Worm (Caenorhabditis elegans) whole organism, late embryonic: ENCODE data around the gene F28A12.3.

Experiments
- ceh-9 ChIP-seq: sonication (generic microtip); optimal IDR thresholded peaks from 2 replicates; lab custom pipeline; 2016; ENCODE audit warnings: mild to moderate bottlenecking, missing genetic modification characterization, inconsistent platforms, missing compliant biosample characterization
- che-1 ChIP-seq: sonication (generic microtip); optimal IDR thresholded peaks from 2 replicates; lab custom pipeline; 2016; ENCODE audit warnings: mild to moderate bottlenecking, missing genetic modification characterization, missing compliant biosample characterization
- dve-1 ChIP-seq: sonication (generic microtip); optimal IDR thresholded peaks from 2 replicates; lab custom pipeline; 2017; ENCODE audit warnings: antibody characterized with exemption, mild to moderate bottlenecking, missing genetic modification characterization, missing compliant biosample characterization
- fkh-6 ChIP-seq: sonication (generic microtip); optimal IDR thresholded peaks from 2 replicates; lab custom pipeline; 2016; ENCODE audit warnings: missing genetic modification characterization, missing compliant biosample characterization
- gmeb-2 ChIP-seq: sonication (generic microtip); optimal IDR thresholded peaks from 2 replicates; lab custom pipeline; 2016; ENCODE audit warnings: missing genetic modification characterization, inconsistent platforms, missing compliant biosample characterization
- hlh-30 ChIP-seq: sonication (generic microtip); optimal IDR thresholded peaks from 2 replicates; lab custom pipeline; 2017; ENCODE audit warnings: antibody characterized with exemption, missing genetic modification characterization, missing compliant biosample characterization; ENCODE audit not compliant: insufficient read depth
- nfya-1 ChIP-seq: sonication (generic microtip); optimal IDR thresholded peaks from 2 replicates; lab custom pipeline; 2017; ENCODE audit warnings: missing genetic modification characterization, mild to moderate bottlenecking, missing compliant biosample characterization, antibody characterized with exemption, moderate library complexity
- nhr-11 ChIP-seq: fragments of 150-350 bp; optimal IDR thresholded peaks from 2 replicates; lab custom pipeline; 2014; ENCODE audit warnings: missing biosample characterization, missing genetic modification characterization
- pha-2 ChIP-seq: sonication (generic microtip); optimal IDR thresholded peaks from 2 replicates; lab custom pipeline; 2017; ENCODE audit warnings: mild to moderate bottlenecking, missing genetic modification characterization, missing compliant biosample characterization
- pros-1 ChIP-seq: fragments of 150-350 bp; optimal IDR thresholded peaks from 2 replicates; lab custom pipeline; 2014; ENCODE audit warnings: missing biosample characterization, missing genetic modification reagents, missing genetic modification characterization
- syd-9 ChIP-seq: sonication (generic microtip); optimal IDR thresholded peaks from 2 replicates; lab custom pipeline; 2016; ENCODE audit warnings: mild to moderate bottlenecking, missing genetic modification characterization, moderate library complexity, missing compliant biosample characterization
- ztf-16 ChIP-seq: sonication (generic microtip); optimal IDR thresholded peaks from 2 replicates; lab custom pipeline; 2017; ENCODE audit warnings: missing genetic modification characterization, missing compliant biosample characterization

ce11 chrV:8662056-8663006 is 21.2 kb upstream of the F28A12.3 start:
- no peak for TF ChIP-seq nhr-11 (tag; lab: Kevin White, UChicago)
- TF ChIP-seq pha-2 (tag; lab: Kevin White, UChicago), result no peak
- TF ChIP-seq dve-1, result no peak
- TF ChIP-seq hlh-30 (tag; lab: Kevin White, UChicago), result peak; percentile 7
- TF ChIP-seq che-1 (tag; lab: Kevin White, UChicago), result no peak
- no peak for TF ChIP-seq ztf-16 (tag; lab: Kevin White, UChicago)
- TF ChIP-seq ceh-9 (tag; lab: Kevin White, UChicago), result no peak
- TF ChIP-seq nfya-1 (tag; lab: Kevin White, UChicago), result no peak
- TF ChIP-seq pros-1, result no peak
- no peak for TF ChIP-seq syd-9 (tag; lab: Kevin White, UChicago)
- no peak for TF ChIP-seq fkh-6 (tag; lab: Kevin White, UChicago)
- TF ChIP-seq gmeb-2, result no peak
